Fruit fly (Drosophila melanogaster) whole organism, embryonic: ENCODE measurements around the gene cnir.

Source experiments
- BEAF-32 ChIP-seq: fragments of 200-800 bp; sonication (Bioruptor generic); optimal IDR thresholded peaks from 3 replicates; lab custom pipeline; 2017; ENCODE audit warnings: missing biosample characterization, missing genetic modification characterization, mild to moderate bottlenecking, moderate library complexity, missing genetic modification reagents
- Bgb ChIP-seq: fragments of 200-800 bp; sonication (Bioruptor generic); IDR thresholded peaks from 2 replicates; pipeline ENCODE4 v1.3.6; 2022; ENCODE audit warnings: missing biosample characterization, missing genetic modification characterization; ENCODE audit not compliant: partially characterized antibody
- CG1024 ChIP-seq: fragments of 200-800 bp; sonication (Bioruptor generic); IDR thresholded peaks from 2 replicates; pipeline ENCODE4 v1.3.6; 2022; ENCODE audit warnings: missing biosample characterization, missing genetic modification characterization
- CG14710 ChIP-seq: fragments of 200-800 bp; sonication (Bioruptor generic); optimal IDR thresholded peaks from 3 replicates; lab custom pipeline; 2019; ENCODE audit warnings: missing biosample characterization, mild to moderate bottlenecking, missing genetic modification characterization, moderate library complexity
- CG15514 ChIP-seq: fragments of 200-800 bp; sonication (Bioruptor generic); optimal IDR thresholded peaks from 3 replicates; lab custom pipeline; 2017; ENCODE audit warnings: missing biosample characterization, missing genetic modification characterization, mild to moderate bottlenecking, moderate library complexity, missing genetic modification reagents
- CG2129 ChIP-seq: fragments of 200-800 bp; sonication (Bioruptor generic); IDR thresholded peaks from 2 replicates; pipeline ENCODE4 v1.3.6; 2022; ENCODE audit warnings: missing biosample characterization, missing genetic modification characterization; ENCODE audit not compliant: partially characterized antibody
- CG30020 ChIP-seq: fragments of 200-800 bp; optimal IDR thresholded peaks from 2 replicates; lab custom pipeline; 2019; ENCODE audit warnings: missing biosample characterization, mild to moderate bottlenecking, missing genetic modification characterization, moderate library complexity
- CG30431 ChIP-seq: fragments of 200-800 bp; sonication (Bioruptor generic); optimal IDR thresholded peaks from 2 replicates; lab custom pipeline; 2017; ENCODE audit warnings: missing biosample characterization, missing genetic modification characterization
- CG32532 ChIP-seq: fragments of 200-800 bp; sonication (Bioruptor generic); IDR thresholded peaks from 2 replicates; pipeline ENCODE4 v1.3.6; 2022; ENCODE audit warnings: missing biosample characterization, missing genetic modification characterization
- CG33213 ChIP-seq: fragments of 200-800 bp; sonication (Bioruptor generic); optimal IDR thresholded peaks from 3 replicates; lab custom pipeline; 2016; ENCODE audit warnings: missing biosample characterization, missing genetic modification characterization
- CG34224 ChIP-seq: fragments of 200-800 bp; sonication (Bioruptor generic); IDR thresholded peaks from 3 replicates; pipeline ENCODE4 v1.3.6; 2022; ENCODE audit warnings: missing biosample characterization, missing genetic modification characterization; ENCODE audit not compliant: partially characterized antibody
- CG34422 ChIP-seq: fragments of 200-800 bp; sonication (Bioruptor generic); IDR thresholded peaks from 3 replicates; pipeline ENCODE4 v1.3.6; 2022; ENCODE audit warnings: missing biosample characterization, missing genetic modification characterization
- CG3847 ChIP-seq: fragments of 200-800 bp; sonication (Bioruptor generic); IDR thresholded peaks from 2 replicates; pipeline ENCODE4 v1.3.6; 2022; ENCODE audit warnings: missing biosample characterization, missing genetic modification characterization
- CG4617 ChIP-seq: fragments of 200-800 bp; sonication (Bioruptor generic); optimal IDR thresholded peaks from 3 replicates; lab custom pipeline; 2016; ENCODE audit warnings: missing biosample characterization, missing genetic modification characterization, borderline replicate concordance
- CG6791 ChIP-seq: fragments of 200-800 bp; sonication (Bioruptor generic); IDR thresholded peaks from 3 replicates; pipeline ENCODE4 v1.3.6; 2022; ENCODE audit warnings: missing biosample characterization, missing genetic modification characterization; ENCODE audit not compliant: partially characterized antibody
- CG6854 ChIP-seq: fragments of 200-800 bp; sonication (Bioruptor generic); optimal IDR thresholded peaks from 3 replicates; lab custom pipeline; 2017; ENCODE audit warnings: missing biosample characterization, mild to moderate bottlenecking, missing genetic modification characterization
- CG9797 ChIP-seq: fragments of 200-800 bp; sonication (Bioruptor generic); optimal IDR thresholded peaks from 3 replicates; lab custom pipeline; 2018; ENCODE audit warnings: missing biosample characterization, mild to moderate bottlenecking, missing genetic modification characterization
- CG9932 ChIP-seq: fragments of 200-800 bp; sonication (Bioruptor generic); IDR thresholded peaks from 2 replicates; pipeline ENCODE4 v1.3.6; 2022; ENCODE audit warnings: missing biosample characterization, missing genetic modification characterization
- CHES-1-like ChIP-seq: fragments of 200-800 bp; sonication (Bioruptor generic); optimal IDR thresholded peaks from 2 replicates; lab custom pipeline; 2016; ENCODE audit warnings: missing biosample characterization, missing genetic modification characterization
- D ChIP-seq, 2 experiments: fragments of 200-800 bp in 1 of 2; fragments of >200 bp in 1 of 2; sonication (Bioruptor generic) in 1 of 2; optimal IDR thresholded peaks; 2 replicates in 1 of 2; 3 replicates in 1 of 2; lab custom pipeline; 2017; ENCODE audit warnings: mild to moderate bottlenecking in 1 of 2, missing biosample characterization in 1 of 2, missing genetic modification characterization in 1 of 2, missing genetic modification reagents in 1 of 2
- Doc3 ChIP-seq: fragments of 200-800 bp; sonication (Bioruptor generic); IDR thresholded peaks from 3 replicates; pipeline ENCODE4 v1.3.6; 2022; ENCODE audit warnings: missing biosample characterization, missing genetic modification characterization; ENCODE audit not compliant: partially characterized antibody
- Dref ChIP-seq: fragments of 200-800 bp; sonication (Bioruptor generic); IDR thresholded peaks from 2 replicates; pipeline ENCODE4 v1.3.6; 2022; ENCODE audit warnings: missing biosample characterization, missing genetic modification characterization
- Ets65A ChIP-seq: fragments of 200-800 bp; sonication (Bioruptor generic); peaks from one replicate; lab custom pipeline; 2016; ENCODE audit warnings: missing biosample characterization, missing genetic modification characterization
- Ets97D ChIP-seq: fragments of 200-800 bp; sonication (Bioruptor generic); optimal IDR thresholded peaks from 3 replicates; lab custom pipeline; 2016; ENCODE audit warnings: missing biosample characterization, missing genetic modification characterization
- HLH4C ChIP-seq: fragments of 200-800 bp; sonication (Bioruptor generic); IDR thresholded peaks from 3 replicates; pipeline ENCODE4 v1.3.6; 2022; ENCODE audit warnings: missing biosample characterization, missing genetic modification characterization; ENCODE audit not compliant: partially characterized antibody
- MBD-R2 ChIP-seq: fragments of 200-800 bp; sonication (Bioruptor generic); IDR thresholded peaks from 2 replicates; pipeline ENCODE4 v1.3.6; 2022; ENCODE audit warnings: missing biosample characterization, missing genetic modification characterization
- Mad ChIP-seq: fragments of 200-800 bp; sonication (Bioruptor generic); optimal IDR thresholded peaks from 2 replicates; lab custom pipeline; 2016; ENCODE audit warnings: missing biosample characterization, missing genetic modification characterization
- Med ChIP-seq: fragments of 200-800 bp; sonication (Bioruptor generic); peaks from one replicate; lab custom pipeline; 2016; ENCODE audit warnings: missing biosample characterization, missing genetic modification characterization, mild to moderate bottlenecking, inconsistent platforms, moderate library complexity
- Myb ChIP-seq: fragments of 200-800 bp; sonication (Bioruptor generic); optimal IDR thresholded peaks from 2 replicates; lab custom pipeline; 2016; ENCODE audit warnings: missing biosample characterization, missing genetic modification characterization
- Opbp ChIP-seq: fragments of 200-800 bp; sonication (Bioruptor generic); IDR thresholded peaks from 3 replicates; pipeline ENCODE4 v1.3.6; 2022; ENCODE audit warnings: missing biosample characterization, missing genetic modification characterization; ENCODE audit not compliant: partially characterized antibody
- Rfx ChIP-seq: fragments of 200-800 bp; sonication (Bioruptor generic); IDR thresholded peaks from 2 replicates; pipeline ENCODE4 v1.3.6; 2022; ENCODE audit warnings: missing biosample characterization, missing genetic modification characterization
- Sin3A ChIP-seq: fragments of >200 bp; optimal IDR thresholded peaks from 2 replicates; lab custom pipeline; 2018
- Sry-δ ChIP-seq: fragments of 200-800 bp; sonication (Bioruptor generic); optimal IDR thresholded peaks from 2 replicates; lab custom pipeline; 2016; ENCODE audit warnings: missing biosample characterization, missing genetic modification characterization
- bbx ChIP-seq: fragments of 200-800 bp; sonication (Bioruptor generic); IDR thresholded peaks from 2 replicates; pipeline ENCODE4 v1.3.6; 2022; ENCODE audit warnings: missing biosample characterization, missing genetic modification characterization; ENCODE audit not compliant: partially characterized antibody
- bcd ChIP-seq: fragments of 200-800 bp; sonication (Bioruptor generic); optimal IDR thresholded peaks from 2 replicates; lab custom pipeline; 2017; ENCODE audit warnings: missing biosample characterization, mild to moderate bottlenecking, missing genetic modification characterization
- gro ChIP-seq: fragments of 200-800 bp; sonication (Bioruptor generic); optimal IDR thresholded peaks from 2 replicates; lab custom pipeline; 2016; ENCODE audit warnings: missing biosample characterization, missing genetic modification characterization
- hbn ChIP-seq: fragments of 200-800 bp; sonication (Bioruptor generic); IDR thresholded peaks from 2 replicates; pipeline ENCODE4 v1.3.6; 2022; ENCODE audit warnings: missing biosample characterization, missing genetic modification characterization; ENCODE audit not compliant: partially characterized antibody
- insv ChIP-seq, 2 experiments: fragments of 200-800 bp; sonication (Bioruptor generic); optimal IDR thresholded peaks; 3 replicates each; lab custom pipeline; 2016 to 2018; ENCODE audit warnings: missing biosample characterization in 2 of 2, missing genetic modification characterization in 2 of 2
- jumu ChIP-seq: fragments of 200-800 bp; sonication (Bioruptor generic); optimal IDR thresholded peaks from 3 replicates; lab custom pipeline; 2016; ENCODE audit warnings: missing biosample characterization, missing genetic modification characterization
- mld ChIP-seq: fragments of 200-800 bp; sonication (Bioruptor generic); IDR thresholded peaks from 3 replicates; pipeline ENCODE4 v1.3.6; 2022; ENCODE audit warnings: missing biosample characterization, missing genetic modification characterization; ENCODE audit not compliant: partially characterized antibody
- nerfin-2 ChIP-seq: fragments of 200-800 bp; sonication (Bioruptor generic); IDR thresholded peaks from 2 replicates; pipeline ENCODE4 v1.3.6; 2022; ENCODE audit warnings: missing biosample characterization, missing genetic modification characterization; ENCODE audit not compliant: partially characterized antibody
- pzg ChIP-seq: fragments of 200-800 bp; sonication (Bioruptor generic); optimal IDR thresholded peaks from 3 replicates; lab custom pipeline; 2018; ENCODE audit warnings: missing biosample characterization, mild to moderate bottlenecking, missing genetic modification characterization, moderate library complexity
- sob ChIP-seq: fragments of 200-800 bp; sonication (Bioruptor generic); IDR thresholded peaks from 2 replicates; pipeline ENCODE4 v1.3.6; 2022; ENCODE audit warnings: missing biosample characterization, missing genetic modification characterization
- stwl ChIP-seq: fragments of 200-800 bp; sonication (Bioruptor generic); optimal IDR thresholded peaks from 3 replicates; lab custom pipeline; 2018; ENCODE audit warnings: missing biosample characterization, mild to moderate bottlenecking, missing genetic modification characterization, moderate library complexity
- tin ChIP-seq: fragments of 200-800 bp; sonication (Bioruptor generic); optimal IDR thresholded peaks from 3 replicates; lab custom pipeline; 2016; ENCODE audit warnings: missing biosample characterization, missing genetic modification characterization
- vnd ChIP-seq: fragments of 200-800 bp; sonication (Bioruptor generic); IDR thresholded peaks from 3 replicates; pipeline ENCODE4 v1.3.6; 2022; ENCODE audit warnings: missing biosample characterization, missing genetic modification characterization; ENCODE audit not compliant: partially characterized antibody
- wek ChIP-seq: fragments of 200-800 bp; sonication (Bioruptor generic); optimal IDR thresholded peaks from 3 replicates; lab custom pipeline; 2018; ENCODE audit warnings: missing biosample characterization, mild to moderate bottlenecking, missing genetic modification characterization, moderate library complexity
- zf30C ChIP-seq: fragments of 200-800 bp; sonication (Bioruptor generic); optimal IDR thresholded peaks from 3 replicates; lab custom pipeline; 2018; ENCODE audit warnings: missing biosample characterization, mild to moderate bottlenecking, missing genetic modification characterization

The cnir gene

DNA sequence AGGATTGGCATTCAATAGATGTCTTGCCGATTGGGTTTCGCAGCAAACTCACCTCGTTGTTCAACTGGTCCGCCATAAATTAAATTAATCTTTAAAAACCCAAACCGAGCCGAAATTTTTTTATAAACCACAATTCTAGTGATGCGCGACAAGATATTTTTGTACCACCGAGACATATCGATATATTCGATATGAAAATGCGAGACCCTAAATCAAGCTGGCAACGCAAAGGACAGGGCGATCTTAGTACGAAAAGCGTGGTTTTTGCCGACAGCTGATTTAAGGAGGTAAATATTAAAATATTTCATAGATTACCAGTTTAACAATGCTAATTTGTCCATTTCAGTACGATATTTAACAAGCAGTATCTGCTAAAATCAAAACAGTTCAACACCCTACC is 10.6 kb downstream of the cnir start, which contains the start of the genes Sf3b2 and CG17219 (continued):
- TF ChIP-seq Rfx (GFP tag; lab: Robert Waterston, UW) = peak; percentile 39; the same call in 1 of the 2 replicates
- TF ChIP-seq Opbp (GFP tag; lab: Robert Waterston, UW) = peak; percentile 77
- TF ChIP-seq mld = 0 out of 3 replicates have a peak, but pooled peaks have one; percentile 32
- TF ChIP-seq Myb (GFP tag; lab: Kevin White, UChicago) = peak; percentile 78
- peak; percentile 86 for TF ChIP-seq Ets65A (GFP tag; lab: Kevin White, UChicago)
- peak; percentile 90 for TF ChIP-seq Dref (GFP tag; lab: Robert Waterston, UW)
- TF ChIP-seq stwl (tag; lab: Kevin White, UChicago) = peak; percentile 65
- TF ChIP-seq HLH4C = peak; percentile 58; the same call in 2 of the 3 replicates
- peak; percentile 91 for TF ChIP-seq Sry-δ (GFP tag; lab: Kevin White, UChicago)
- peak; percentile 54 for TF ChIP-seq CG3847 (GFP tag; lab: Robert Waterston, UW)
- TF ChIP-seq CG32532 = peak; percentile 25; the same call in 1 of the 2 replicates
- no peak for TF ChIP-seq CG1024 (GFP tag; lab: Robert Waterston, UW)
- TF ChIP-seq Med (GFP tag; lab: Kevin White, UChicago) = peak; percentile 90
- peak; percentile 10 for TF ChIP-seq CG9797
- no peak for TF ChIP-seq bcd (GFP tag; lab: Kevin White, UChicago)
- TF ChIP-seq vnd = peak; percentile 52; the same call in 2 of the 3 replicates
- no peak for TF ChIP-seq CG30431
- TF ChIP-seq CG14710 (tag; lab: Kevin White, UChicago) = peak; percentile 45
- peak; percentile 90 for TF ChIP-seq MBD-R2 (GFP tag; lab: Robert Waterston, UW)
- peak; percentile 9 for TF ChIP-seq Ets97D
- TF ChIP-seq jumu (GFP tag; lab: Kevin White, UChicago) = no peak
- TF ChIP-seq CG9932 (GFP tag; lab: Robert Waterston, UW) = peak; percentile 49; the same call in 1 of the 2 replicates
- TF ChIP-seq bbx (GFP tag; lab: Robert Waterston, UW) = peak; percentile 73
- peak; percentile 29; the same call in 1 of the 2 replicates for TF ChIP-seq CG2129
- TF ChIP-seq nerfin-2 = 0 out of 2 replicates have a peak, but pooled peaks have one; percentile 39
- peak; percentile 23 for TF ChIP-seq CHES-1-like
- peak; percentile 4 for TF ChIP-seq CG33213 (GFP tag; lab: Kevin White, UChicago)
- no peak for TF ChIP-seq wek (GFP tag; lab: Kevin White, UChicago)
- TF ChIP-seq hbn (GFP tag; lab: Robert Waterston, UW) = peak; percentile 58
- TF ChIP-seq D (optimal IDR thresholded peaks at IDR 0.05; lab: Kevin White, UChicago) = no peak
- TF ChIP-seq D (GFP tag; optimal IDR thresholded peaks at IDR 0.05; lab: Kevin White, UChicago) = no peak
- TF ChIP-seq CG34422 (GFP tag; lab: Robert Waterston, UW) = peak; percentile 16; the same call in 1 of the 3 replicates
- peak; percentile 25; the same call in 1 of the 2 replicates for TF ChIP-seq sob (GFP tag; lab: Robert Waterston, UW)
- TF ChIP-seq tin = peak; percentile 3
- TF ChIP-seq Doc3 (GFP tag; lab: Robert Waterston, UW) = peak; percentile 53; the same call in 2 of the 3 replicates
- TF ChIP-seq CG34224 = peak; percentile 76
- TF ChIP-seq Bgb (GFP tag; lab: Robert Waterston, UW) = peak; percentile 72
- TF ChIP-seq zf30C (GFP tag; lab: Kevin White, UChicago) = no peak
- peak; percentile 85 for TF ChIP-seq BEAF-32
- peak; percentile 89 for TF ChIP-seq pzg (GFP tag; lab: Kevin White, UChicago)
- peak; percentile 11 for TF ChIP-seq Sin3A (lab: Kevin White, UChicago)
- TF ChIP-seq Mad = peak; percentile 42
- peak; percentile 24 for TF ChIP-seq gro (GFP tag; lab: Kevin White, UChicago)
- TF ChIP-seq CG6854 = no peak
- peak; percentile 87 for TF ChIP-seq CG4617 (GFP tag; lab: Kevin White, UChicago)
- TF ChIP-seq CG30020 = peak; percentile 55
- TF ChIP-seq insv (GFP tag; optimal IDR thresholded peaks at IDR 0.05; lab: Kevin White, UChicago) = no peak
- peak; percentile 1 for TF ChIP-seq CG15514 (GFP tag; lab: Kevin White, UChicago)
- peak; percentile 61 for TF ChIP-seq CG6791 (GFP tag; lab: Robert Waterston, UW)
